Fruit fly (Drosophila melanogaster) whole organism, prepupa: ENCODE data around the gene Brr2.

Experiments
- Blimp-1 ChIP-seq: fragments of 200-800 bp; sonication (Bioruptor generic); optimal IDR thresholded peaks from 3 replicates; lab custom pipeline; 2017; ENCODE audit warnings: missing biosample characterization, missing genetic modification characterization, mild to moderate bottlenecking, moderate library complexity, missing genetic modification reagents
- CG11294 ChIP-seq: fragments of 200-800 bp; sonication (Bioruptor generic); IDR thresholded peaks from 2 replicates; pipeline ENCODE4 v1.3.6; 2022; ENCODE audit warnings: missing biosample characterization, missing genetic modification characterization
- CG11762 ChIP-seq: fragments of 200-800 bp; sonication (Bioruptor generic); optimal IDR thresholded peaks from 3 replicates; lab custom pipeline; 2016; ENCODE audit warnings: missing biosample characterization, missing genetic modification characterization; ENCODE audit not compliant: insufficient read depth
- CG11902 ChIP-seq: fragments of 200-800 bp; sonication (Bioruptor generic); optimal IDR thresholded peaks from 3 replicates; lab custom pipeline; 2016; ENCODE audit warnings: missing biosample characterization, missing genetic modification characterization
- CG3032 ChIP-seq: fragments of 200-800 bp; optimal IDR thresholded peaks from 2 replicates; lab custom pipeline; 2019; ENCODE audit warnings: missing biosample characterization, mild to moderate bottlenecking, missing genetic modification characterization, moderate library complexity
- CG4318 ChIP-seq: fragments of 200-800 bp; sonication (Bioruptor generic); optimal IDR thresholded peaks from 3 replicates; lab custom pipeline; 2017; ENCODE audit warnings: missing biosample characterization, mild to moderate bottlenecking, missing genetic modification characterization
- CG6792 ChIP-seq: fragments of 200-800 bp; sonication (Bioruptor generic); optimal IDR thresholded peaks from 3 replicates; lab custom pipeline; 2016; ENCODE audit warnings: missing biosample characterization, missing genetic modification characterization
- CG7368 ChIP-seq: fragments of 200-800 bp; sonication (Bioruptor generic); optimal IDR thresholded peaks from 3 replicates; lab custom pipeline; 2016; ENCODE audit warnings: missing biosample characterization, missing genetic modification characterization
- CG8119 ChIP-seq: fragments of 200-800 bp; sonication (Bioruptor generic); IDR thresholded peaks from 3 replicates; pipeline ENCODE4 v1.3.6; 2022; ENCODE audit warnings: missing biosample characterization, missing genetic modification characterization
- Gug ChIP-seq: fragments of 200-800 bp; sonication (Bioruptor generic); IDR thresholded peaks from 2 replicates; pipeline ENCODE4 v1.3.6; 2022; ENCODE audit warnings: missing biosample characterization, missing genetic modification characterization
- Hr39 ChIP-seq: fragments of 200-800 bp; sonication (Bioruptor generic); optimal IDR thresholded peaks from 2 replicates; lab custom pipeline; 2016; ENCODE audit warnings: missing biosample characterization, missing genetic modification characterization
- esn ChIP-seq: fragments of 200-800 bp; sonication (Bioruptor generic); optimal IDR thresholded peaks from 2 replicates; lab custom pipeline; 2016; ENCODE audit warnings: missing biosample characterization, mild to moderate bottlenecking, missing genetic modification characterization, moderate library complexity

DNA sequence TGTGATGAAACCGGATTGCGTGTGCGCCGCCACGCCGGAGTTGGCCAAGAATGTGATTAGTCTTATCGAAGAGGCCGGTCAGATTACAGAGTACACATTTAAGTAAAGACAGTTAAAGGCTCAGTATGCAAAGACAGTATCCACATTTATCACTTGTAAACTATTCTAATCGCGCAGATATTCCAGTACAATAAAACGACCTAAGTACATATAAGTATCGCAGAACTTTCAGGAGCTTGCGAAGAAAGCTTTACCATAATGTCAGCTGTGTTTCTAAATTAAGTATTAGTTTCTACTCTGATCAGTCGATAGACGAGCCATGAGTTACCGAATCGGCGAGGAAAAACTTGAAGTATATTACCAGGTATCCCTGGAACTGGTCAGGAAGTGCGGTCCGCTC lies 10.6 kb upstream of the Brr2 start, which contains the start of gene CG17028:
- TF ChIP-seq CG11902 (GFP tag; lab: Kevin White, UChicago) (no peak), CG6792 (GFP tag; lab: Kevin White, UChicago) (no peak), Gug (no peak), CG11762 (no peak), Blimp-1 (GFP tag; lab: Kevin White, UChicago) (no peak), CG7368 (GFP tag; lab: Kevin White, UChicago) (no peak), esn (GFP tag; lab: Kevin White, UChicago) (no peak), CG4318 (GFP tag; lab: Kevin White, UChicago) (no peak), CG8119 (GFP tag; lab: Robert Waterston, UW) (no peak), CG3032 (tag; lab: Kevin White, UChicago) (no peak), CG11294 (no peak), Hr39 (GFP tag; lab: Kevin White, UChicago) (no peak)
